Worm (Caenorhabditis elegans) whole organism, L3 larva: ENCODE measurements around the gene cng-1.
A peak's percentile ranks its signal among the peaks of the same experiment; 100 is the strongest.

ENCODE experiments used
- aly-2 ChIP-seq: fragments of 150-350 bp; optimal IDR thresholded peaks from 2 replicates; lab custom pipeline; 2014; ENCODE audit warnings: missing biosample characterization, missing genetic modification characterization
- elt-3 ChIP-seq, 3 experiments: fragments of 150-350 bp in 1 of 3; sonication (generic microtip) in 2 of 3; optimal IDR thresholded peaks; 2 replicates in 2 of 3; 4 replicates in 1 of 3; lab custom pipeline; 2014 to 2017; ENCODE audit warnings: missing biosample characterization in 3 of 3, missing genetic modification characterization in 3 of 3
- lsy-12 ChIP-seq: sonication (generic microtip); optimal IDR thresholded peaks from 2 replicates; lab custom pipeline; 2016; ENCODE audit warnings: mild to moderate bottlenecking, missing genetic modification characterization, missing compliant biosample characterization
- unc-62 ChIP-seq: fragments of 150-350 bp; sonication (generic microtip); optimal IDR thresholded peaks from 4 replicates; lab custom pipeline; 2014; ENCODE audit warnings: missing biosample characterization, missing genetic modification reagents, missing genetic modification characterization

ce11 chrV:15002184-15002690, 29.0 kb downstream of the cng-1 start, which contains the start of the genes fib-1 and mut-15:
- TF ChIP-seq lsy-12 (tag; lab: Kevin White, UChicago) (peak; percentile 91), elt-3 (tag; optimal IDR thresholded peaks at IDR 0.05; lab: Kevin White, UChicago) (peak in 1 of 3 experiments; percentile 72), aly-2 (tag; lab: Kevin White, UChicago) (no peak), unc-62 (GFP tag; lab: Kevin White, UChicago) (peak; percentile 59)
